Fruit fly (Drosophila melanogaster): ENCODE data around the gene CG9536.
A peak's percentile ranks its signal among the peaks of the same experiment; 100 is the strongest.

The CG9536 gene

dm6 chr2L:6473076-6474037 lies 3.4 kb downstream of the CG9536 start, which contains the start of gene mmy (continued):
- peak; percentile 45; the same call in 1 of the 2 replicates for TF ChIP-seq Xrp1 (GFP tag; IDR thresholded peaks at IDR 0.05)
- TF ChIP-seq kay (GFP tag; optimal IDR thresholded peaks at IDR 0.05) = no peak
- no peak for TF ChIP-seq cad (GFP tag; optimal IDR thresholded peaks at IDR 0.05)
- TF ChIP-seq ranshi (GFP tag; IDR thresholded peaks at IDR 0.05) = 0 out of 2 replicates have a peak, but pooled peaks have one; percentile 30
- TF ChIP-seq Trl (optimal IDR thresholded peaks at IDR 0.05) = no peak
- peak; percentile 13 for TF ChIP-seq Trl (GFP tag; optimal IDR thresholded peaks at IDR 0.05)
- TF ChIP-seq Rx (GFP tag; IDR thresholded peaks at IDR 0.05) = no peak
- peak; percentile 52; the same call in 1 of the 2 replicates for TF ChIP-seq esg (GFP tag; conservative IDR thresholded peaks at IDR 0.05)
- TF ChIP-seq CG18599 (GFP tag; optimal IDR thresholded peaks at IDR 0.05) = peak; percentile 66
- TF ChIP-seq CG11696 (GFP tag; IDR thresholded peaks at IDR 0.05) = 0 out of 2 replicates have a peak, but pooled peaks have one; percentile 42
- TF ChIP-seq CG12391 (tag; optimal IDR thresholded peaks at IDR 0.05) = peak; percentile 67
- TF ChIP-seq sim (GFP tag; IDR thresholded peaks at IDR 0.05) = no peak
- TF ChIP-seq da (GFP tag; optimal IDR thresholded peaks at IDR 0.05) = no peak
- TF ChIP-seq Lhr (GFP tag; optimal IDR thresholded peaks at IDR 0.05) = no peak
- TF ChIP-seq CG11560 (tag; IDR thresholded peaks at IDR 0.05) = no peak
- TF ChIP-seq CG32772 (GFP tag; IDR thresholded peaks at IDR 0.05) = peak; percentile 54; the same call in 1 of the 2 replicates
- TF ChIP-seq zf30C (GFP tag; optimal IDR thresholded peaks at IDR 0.05) = peak; percentile 5
- TF ChIP-seq pfk (GFP tag; optimal IDR thresholded peaks at IDR 0.05) = no peak
- TF ChIP-seq Ets65A (GFP tag) = peak; percentile 51
- no peak for TF ChIP-seq CG4854 (GFP tag; optimal IDR thresholded peaks at IDR 0.05)
- TF ChIP-seq zfh1 (GFP tag; IDR thresholded peaks at IDR 0.05) = no peak
- TF ChIP-seq zen2 (GFP tag; IDR thresholded peaks at IDR 0.05; ENCODE audit: partially characterized antibody) = no peak
- no peak; the same call in 1 of the 2 replicates for TF ChIP-seq Adf1 (GFP tag; IDR thresholded peaks at IDR 0.05)
- TF ChIP-seq Oli (tag; optimal IDR thresholded peaks at IDR 0.05) = peak; percentile 71
- TF ChIP-seq CG31224 (GFP tag; IDR thresholded peaks at IDR 0.05) = no peak
- TF ChIP-seq nerfin-1 (tag; optimal IDR thresholded peaks at IDR 0.05) = peak; percentile 34
- TF ChIP-seq ash1 (GFP tag; optimal IDR thresholded peaks at IDR 0.05) = no peak
- no peak for TF ChIP-seq CG4820 (GFP tag; optimal IDR thresholded peaks at IDR 0.05)
- peak; percentile 35 for TF ChIP-seq B-H2 (GFP tag; optimal IDR thresholded peaks at IDR 0.05)
- peak; percentile 43 for TF ChIP-seq CG11398 (GFP tag; optimal IDR thresholded peaks at IDR 0.05)
- no peak for TF ChIP-seq Fer2 (tag; optimal IDR thresholded peaks at IDR 0.05)
- TF ChIP-seq HLH3B (GFP tag; IDR thresholded peaks at IDR 0.05) = peak; percentile 34; the same call in 1 of the 2 replicates
- peak; percentile 20 for TF ChIP-seq CG12219 (GFP tag; optimal IDR thresholded peaks at IDR 0.05)
- peak; percentile 21 for TF ChIP-seq CG1602 (GFP tag; optimal IDR thresholded peaks at IDR 0.05)
- no peak; the same call in 2 of the 3 replicates for TF ChIP-seq CG34224 (GFP tag; IDR thresholded peaks at IDR 0.05; ENCODE audit: partially characterized antibody)
- TF ChIP-seq CG3281 (GFP tag; optimal IDR thresholded peaks at IDR 0.05) = peak; percentile 47
- TF ChIP-seq Awh (GFP tag; IDR thresholded peaks at IDR 0.05) = 0 out of 2 replicates have a peak, but pooled peaks have one; percentile 21
- peak; percentile 37 for TF ChIP-seq CG10267 (tag; optimal IDR thresholded peaks at IDR 0.05)
- TF ChIP-seq Mrtf (GFP tag; IDR thresholded peaks at IDR 0.05) = no peak
- TF ChIP-seq CG42726 (GFP tag; IDR thresholded peaks at IDR 0.05; ENCODE audit: partially characterized antibody) = peak; percentile 50; the same call in 1 of the 2 replicates
- peak; percentile 67 for TF ChIP-seq stwl (tag; optimal IDR thresholded peaks at IDR 0.05)
- no peak for TF ChIP-seq CG15073 (GFP tag; optimal IDR thresholded peaks at IDR 0.05)
- peak; percentile 58 for TF ChIP-seq CG7556 (GFP tag; optimal IDR thresholded peaks at IDR 0.05)
- peak; percentile 94 for TF ChIP-seq onecut (GFP tag; IDR thresholded peaks at IDR 0.05)
- TF ChIP-seq CG12769 (tag; optimal IDR thresholded peaks at IDR 0.05) = peak; percentile 60
- TF ChIP-seq ind (GFP tag; optimal IDR thresholded peaks at IDR 0.05) = peak; percentile 12
- 0 out of 2 replicates have a peak, but pooled peaks have one; percentile 34 for TF ChIP-seq CG4730 (GFP tag; IDR thresholded peaks at IDR 0.05)
- peak; percentile 39 for TF ChIP-seq Sox100B (GFP tag; optimal IDR thresholded peaks at IDR 0.05)
- no peak for TF ChIP-seq Hmx (GFP tag; optimal IDR thresholded peaks at IDR 0.05)
